Fruit fly (Drosophila melanogaster): ENCODE data around the gene LysE.

DNA sequence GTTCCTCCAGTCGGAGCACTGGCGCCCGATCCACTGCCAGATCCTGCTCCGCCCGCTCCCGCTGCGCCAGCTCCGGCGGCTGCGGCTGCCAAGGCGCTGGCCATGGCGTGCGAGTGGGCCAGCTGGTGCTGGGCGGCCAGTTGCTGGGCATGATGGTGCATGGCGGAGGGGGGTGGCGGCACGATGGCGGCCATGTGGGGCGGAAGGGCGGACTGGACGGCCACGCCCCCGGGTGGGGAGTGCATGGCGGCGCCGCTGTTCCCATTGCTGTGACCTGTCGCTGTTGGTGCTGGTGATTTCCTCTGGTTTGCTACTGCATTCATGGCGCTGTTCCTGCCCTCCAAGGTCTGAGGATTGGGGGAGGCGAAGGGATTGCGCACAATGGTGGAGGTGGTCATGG is 39.8 kb upstream of the LysE start:
- no peak for TF ChIP-seq CG34367 (tag; optimal IDR thresholded peaks at IDR 0.05)
- no peak for TF ChIP-seq CG8159 (tag; optimal IDR thresholded peaks at IDR 0.05)
- no peak for TF ChIP-seq gl (tag; optimal IDR thresholded peaks at IDR 0.05)
- no peak for TF ChIP-seq EcR (GFP tag; optimal IDR thresholded peaks at IDR 0.05)
- no peak for TF ChIP-seq CG32121 (GFP tag; IDR thresholded peaks at IDR 0.05)
- no peak for TF ChIP-seq CG13204 (GFP tag; optimal IDR thresholded peaks at IDR 0.05)
- TF ChIP-seq Ets98B (GFP tag; IDR thresholded peaks at IDR 0.05) = no peak
- no peak for TF ChIP-seq CG9948 (tag; optimal IDR thresholded peaks at IDR 0.05)
